Worm (Caenorhabditis elegans) whole organism, young adult: ENCODE data around the gene ketn-1.

ENCODE experiments used
- B0336.3 ChIP-seq: fragments of 200-800 bp; sonication (Bioruptor generic); IDR thresholded peaks from 2 replicates; pipeline ENCODE4 v1.3.6; 2022; ENCODE audit warnings: missing genetic modification characterization, missing compliant biosample characterization
- C17E4.6 ChIP-seq: fragments of 200-800 bp; sonication (Bioruptor generic); IDR thresholded peaks from 2 replicates; pipeline ENCODE4 v1.3.6; 2022; ENCODE audit warnings: missing genetic modification reagents, missing genetic modification characterization, missing compliant biosample characterization
- F23B12.7 ChIP-seq: sonication (generic microtip); optimal IDR thresholded peaks from 2 replicates; lab custom pipeline; 2017; ENCODE audit warnings: missing genetic modification characterization, mild to moderate bottlenecking, missing compliant biosample characterization, antibody characterized with exemption, moderate library complexity; ENCODE audit not compliant: insufficient read depth
- F55B11.4 ChIP-seq: sonication (generic microtip); optimal IDR thresholded peaks from 2 replicates; lab custom pipeline; 2016; ENCODE audit warnings: missing compliant biosample characterization, missing genetic modification characterization, borderline replicate concordance; ENCODE audit not compliant: insufficient read depth
- K12H6.12 ChIP-seq: fragments of 200-800 bp; sonication (Bioruptor generic); optimal IDR thresholded peaks from 2 replicates; lab custom pipeline; 2018; ENCODE audit warnings: mild to moderate bottlenecking, missing genetic modification characterization, missing compliant biosample characterization
- akir-1 ChIP-seq: fragments of 200-800 bp; sonication (Bioruptor generic); optimal IDR thresholded peaks from 2 replicates; lab custom pipeline; 2018; ENCODE audit warnings: mild to moderate bottlenecking, missing genetic modification characterization, moderate library complexity, missing compliant biosample characterization
- bed-1 ChIP-seq: fragments of 200-800 bp; sonication (Bioruptor generic); IDR thresholded peaks from 2 replicates; pipeline ENCODE4 v1.3.6; 2022; ENCODE audit warnings: missing genetic modification reagents, missing genetic modification characterization, missing compliant biosample characterization
- bed-2 ChIP-seq: fragments of 200-800 bp; sonication (Bioruptor generic); IDR thresholded peaks from 2 replicates; pipeline ENCODE4 v1.3.6; 2022; ENCODE audit warnings: missing genetic modification reagents, missing genetic modification characterization, missing compliant biosample characterization
- ccch-3 ChIP-seq: fragments of 200-800 bp; sonication (Bioruptor generic); optimal IDR thresholded peaks from 2 replicates; lab custom pipeline; 2018; ENCODE audit warnings: mild to moderate bottlenecking, missing genetic modification characterization, missing compliant biosample characterization
- cebp-2 ChIP-seq: fragments of 200-800 bp; sonication (Bioruptor generic); IDR thresholded peaks from 2 replicates; pipeline ENCODE4 v1.3.6; 2022; ENCODE audit warnings: missing genetic modification characterization, missing compliant biosample characterization
- die-1 ChIP-seq: sonication (generic microtip); optimal IDR thresholded peaks from 2 replicates; lab custom pipeline; 2016; ENCODE audit warnings: missing genotype, mild to moderate bottlenecking, missing genetic modification characterization, missing compliant biosample characterization
- egl-18 ChIP-seq: fragments of 200-800 bp; sonication (Bioruptor generic); IDR thresholded peaks from 2 replicates; pipeline ENCODE4 v1.3.6; 2022; ENCODE audit warnings: missing genetic modification reagents, missing genetic modification characterization, missing compliant biosample characterization
- egl-44 ChIP-seq: fragments of 200-800 bp; sonication (Bioruptor generic); IDR thresholded peaks from 2 replicates; pipeline ENCODE4 v1.3.6; 2022; ENCODE audit warnings: missing genetic modification reagents, missing genetic modification characterization, missing compliant biosample characterization
- ekl-4 ChIP-seq: fragments of 200-800 bp; sonication (Bioruptor generic); IDR thresholded peaks from 2 replicates; pipeline ENCODE4 v1.3.6; 2022; ENCODE audit warnings: missing genetic modification reagents, missing genetic modification characterization, missing compliant biosample characterization
- ets-4 ChIP-seq: fragments of 200-800 bp; sonication (Bioruptor generic); optimal IDR thresholded peaks from 2 replicates; lab custom pipeline; 2018; ENCODE audit warnings: mild to moderate bottlenecking, missing genetic modification characterization, missing compliant biosample characterization
- gei-17 ChIP-seq: fragments of 200-800 bp; sonication (Bioruptor generic); optimal IDR thresholded peaks from 2 replicates; lab custom pipeline; 2018; ENCODE audit warnings: mild to moderate bottlenecking, missing genetic modification characterization, missing compliant biosample characterization
- him-1 ChIP-seq: sonication (generic microtip); optimal IDR thresholded peaks from 2 replicates; lab custom pipeline; 2016; ENCODE audit warnings: missing genotype, missing genetic modification reagents, missing genetic modification characterization, missing compliant biosample characterization
- hmg-1.2 ChIP-seq: fragments of 200-800 bp; sonication (Bioruptor generic); IDR thresholded peaks from 2 replicates; pipeline ENCODE4 v1.3.6; 2022; ENCODE audit warnings: missing genetic modification reagents, missing genetic modification characterization, missing compliant biosample characterization
- hmg-20 ChIP-seq: fragments of 200-800 bp; sonication (Bioruptor generic); IDR thresholded peaks from 2 replicates; pipeline ENCODE4 v1.3.6; 2022; ENCODE audit warnings: missing genetic modification reagents, missing genetic modification characterization, missing compliant biosample characterization
- let-526 ChIP-seq: fragments of 200-800 bp; sonication (Bioruptor generic); IDR thresholded peaks from 2 replicates; pipeline ENCODE4 v1.3.6; 2022; ENCODE audit warnings: missing genetic modification reagents, missing genetic modification characterization, missing compliant biosample characterization
- lin-35 ChIP-seq, 3 experiments: fragments of 150-350 bp in 2 of 3; sonication (generic microtip) in 1 of 3; optimal IDR thresholded peaks; 2 replicates each; lab custom pipeline; 2014 to 2018; ENCODE audit warnings: missing biosample characterization in 3 of 3, missing genetic modification characterization in 3 of 3, missing genetic modification reagents in 3 of 3
- lin-40 ChIP-seq: sonication (generic microtip); optimal IDR thresholded peaks from 2 replicates; lab custom pipeline; 2016; ENCODE audit warnings: missing genetic modification characterization, mild to moderate bottlenecking, missing compliant biosample characterization, missing genotype, missing genetic modification reagents
- lir-1 ChIP-seq: fragments of 200-800 bp; sonication (Bioruptor generic); conservative IDR thresholded peaks from 2 replicates; pipeline ENCODE4 v1.3.6; 2022; ENCODE audit warnings: missing genetic modification reagents, missing genetic modification characterization, missing compliant biosample characterization
- lsl-1 ChIP-seq: fragments of 200-800 bp; sonication (Bioruptor generic); optimal IDR thresholded peaks from 2 replicates; lab custom pipeline; 2018; ENCODE audit warnings: mild to moderate bottlenecking, missing genetic modification characterization, moderate library complexity, missing compliant biosample characterization
- mcd-1 ChIP-seq: fragments of 200-800 bp; sonication (Bioruptor generic); IDR thresholded peaks from 2 replicates; pipeline ENCODE4 v1.3.6; 2022; ENCODE audit warnings: missing genetic modification reagents, missing genetic modification characterization, missing compliant biosample characterization
- mel-28 ChIP-seq: sonication (generic microtip); optimal IDR thresholded peaks from 2 replicates; lab custom pipeline; 2016; ENCODE audit warnings: borderline replicate concordance, mild to moderate bottlenecking, missing genetic modification characterization, missing compliant biosample characterization
- mes-4 ChIP-seq: sonication (generic microtip); optimal IDR thresholded peaks from 2 replicates; lab custom pipeline; 2016; ENCODE audit warnings: missing genotype, missing genetic modification characterization, missing compliant biosample characterization
- mxl-1 ChIP-seq: sonication (generic microtip); optimal IDR thresholded peaks from 2 replicates; lab custom pipeline; 2016; ENCODE audit warnings: missing genetic modification characterization, missing compliant biosample characterization
- nfya-1 ChIP-seq: sonication (generic microtip); optimal IDR thresholded peaks from 2 replicates; lab custom pipeline; 2017; ENCODE audit warnings: antibody characterized with exemption, missing compliant biosample characterization, missing genetic modification characterization, borderline replicate concordance; ENCODE audit not compliant: insufficient read depth
- nfyb-1 ChIP-seq: fragments of 200-800 bp; sonication (Bioruptor generic); IDR thresholded peaks from 2 replicates; pipeline ENCODE4 v1.3.6; 2022; ENCODE audit warnings: missing genetic modification reagents, missing genetic modification characterization, missing compliant biosample characterization
- nhr-27 ChIP-seq: fragments of 200-800 bp; sonication (Bioruptor generic); optimal IDR thresholded peaks from 2 replicates; lab custom pipeline; 2018; ENCODE audit warnings: mild to moderate bottlenecking, missing genetic modification characterization, moderate library complexity, missing compliant biosample characterization
- nhr-80 ChIP-seq: sonication (generic microtip); optimal IDR thresholded peaks from 2 replicates; lab custom pipeline; 2016; ENCODE audit warnings: missing genetic modification characterization, missing compliant biosample characterization
- pha-4 ChIP-seq: fragments of 150-350 bp; sonication (generic microtip); optimal IDR thresholded peaks from 2 replicates; lab custom pipeline; 2014; ENCODE audit warnings: missing biosample characterization, missing genetic modification reagents, missing genetic modification characterization
- somi-1 ChIP-seq: fragments of 200-800 bp; sonication (Bioruptor generic); optimal IDR thresholded peaks from 2 replicates; lab custom pipeline; 2018; ENCODE audit warnings: mild to moderate bottlenecking, missing genetic modification characterization, missing compliant biosample characterization
- tlf-1 ChIP-seq: fragments of 200-800 bp; sonication (Bioruptor generic); optimal IDR thresholded peaks from 2 replicates; lab custom pipeline; 2018; ENCODE audit warnings: mild to moderate bottlenecking, missing genetic modification characterization, missing compliant biosample characterization
- ztf-18 ChIP-seq: sonication (generic microtip); optimal IDR thresholded peaks from 2 replicates; lab custom pipeline; 2016; ENCODE audit warnings: missing genotype, mild to moderate bottlenecking, missing genetic modification characterization, missing compliant biosample characterization
- ztf-22 ChIP-seq: fragments of 200-800 bp; sonication (Bioruptor generic); optimal IDR thresholded peaks from 2 replicates; lab custom pipeline; 2018; ENCODE audit warnings: mild to moderate bottlenecking, missing genetic modification characterization, moderate library complexity, missing compliant biosample characterization
- ztf-25 ChIP-seq: fragments of 200-800 bp; sonication (Bioruptor generic); IDR thresholded peaks from 2 replicates; pipeline ENCODE4 v1.3.6; 2022; ENCODE audit warnings: missing genetic modification reagents, missing genetic modification characterization, missing compliant biosample characterization

ketn-1 gene

DNA sequence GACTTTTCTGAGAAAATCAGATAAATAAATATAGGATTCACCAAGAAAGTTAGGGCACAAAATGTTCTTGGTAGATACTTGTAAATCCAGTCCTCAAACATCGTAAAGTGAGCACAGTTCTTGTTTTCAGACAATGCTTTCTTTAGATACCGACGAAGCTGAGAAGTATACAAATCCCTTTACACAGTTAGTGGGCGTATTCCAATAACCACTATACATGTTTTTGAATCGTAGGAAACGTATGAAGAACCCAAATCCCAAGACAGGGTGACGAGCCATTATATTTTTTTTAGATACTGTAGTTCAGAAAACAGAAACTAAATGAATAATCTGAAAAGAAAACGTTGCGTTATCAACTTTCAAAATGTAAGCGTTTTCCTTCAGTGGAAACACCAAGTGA lies 38.1 kb upstream of the ketn-1 start, which contains the start of gene srj-44:
srj-44 (minus strand) TSS at position 101 of the 400 bp plus-strand sequence.
- TF ChIP-seq nhr-80 (tag; lab: Kevin White, UChicago) (no peak), B0336.3 (GFP tag; lab: Robert Waterston, UW) (no peak), cebp-2 (no peak), die-1 (tag; lab: Kevin White, UChicago) (no peak), mxl-1 (no peak), lir-1 (GFP tag; lab: Robert Waterston, UW) (no peak), ztf-18 (tag; lab: Kevin White, UChicago) (no peak), ekl-4 (GFP tag; lab: Robert Waterston, UW) (no peak), nhr-27 (tag; lab: Kevin White, UChicago) (no peak), F23B12.7 (tag; lab: Kevin White, UChicago) (no peak), him-1 (tag; lab: Kevin White, UChicago) (no peak), hmg-20 (GFP tag; lab: Robert Waterston, UW) (no peak), ztf-22 (GFP tag; lab: Kevin White, UChicago) (no peak), nfyb-1 (no peak), ets-4 (GFP tag; lab: Kevin White, UChicago) (no peak), mel-28 (tag; lab: Kevin White, UChicago) (no peak), gei-17 (no peak), hmg-1.2 (GFP tag; lab: Robert Waterston, UW) (no peak)

DNA sequence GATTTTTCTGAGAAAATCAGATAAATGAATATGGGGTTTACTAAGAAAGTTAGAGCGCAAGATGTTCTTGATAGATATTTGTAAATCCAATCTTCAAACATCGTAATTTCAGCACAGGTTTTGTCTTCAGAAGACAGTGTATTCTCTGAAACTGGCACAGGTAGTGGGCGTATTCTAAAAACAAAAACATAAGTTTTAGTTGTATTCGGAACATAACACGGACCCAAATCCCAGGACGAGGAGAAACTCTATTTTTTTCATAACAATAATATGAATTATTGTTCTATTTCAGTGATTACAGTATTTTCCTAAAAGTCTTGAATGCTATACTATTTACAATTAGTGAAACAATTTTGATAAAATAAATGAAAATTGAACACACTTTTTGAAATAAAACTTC lies 28.8 kb upstream of the ketn-1 start, which contains the start of gene srj-45:
srj-45 (minus strand) TSS at position 101 of the 400 bp plus-strand sequence.
- TF ChIP-seq K12H6.12 (tag; lab: Kevin White, UChicago) (no peak), egl-44 (no peak), pha-4 (tag; lab: Kevin White, UChicago) (no peak), F55B11.4 (no peak), egl-18 (GFP tag; lab: Robert Waterston, UW) (no peak), lin-35 (GFP tag; optimal IDR thresholded peaks at IDR 0.05; lab: Kevin White, UChicago) (no peak), ztf-25 (GFP tag; lab: Robert Waterston, UW) (no peak), tlf-1 (no peak), nhr-80 (tag; lab: Kevin White, UChicago) (no peak), nfya-1 (no peak)

DNA sequence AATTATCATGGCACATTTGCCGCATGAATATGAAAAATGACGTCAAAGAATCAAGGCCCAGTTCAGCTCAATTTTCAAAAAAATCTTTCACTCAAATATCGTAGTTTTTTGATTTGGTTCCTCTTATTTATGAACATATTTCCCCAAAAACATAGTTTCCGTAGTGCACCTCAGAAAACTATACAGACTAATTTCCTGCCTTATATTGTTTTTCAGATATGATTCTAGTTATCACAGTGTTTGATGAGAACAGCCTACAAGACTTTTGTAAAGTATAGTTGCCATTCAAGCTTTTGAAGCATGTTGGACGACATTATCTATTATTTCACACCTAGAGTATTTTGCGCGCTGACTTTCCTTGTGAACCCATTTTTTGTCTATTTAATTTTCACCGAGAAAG lies 25.0 kb upstream of the ketn-1 start, which contains the start of gene srj-50:
srj-50 (plus strand) TSS at position 301 of the 400 bp plus-strand sequence.
- TF ChIP-seq bed-1, result no peak
- TF ChIP-seq K12H6.12 (tag; lab: Kevin White, UChicago), result no peak
- no peak for TF ChIP-seq lsl-1 (GFP tag; lab: Kevin White, UChicago)
- TF ChIP-seq bed-2, result no peak
- TF ChIP-seq C17E4.6 (GFP tag; lab: Robert Waterston, UW), result no peak
- TF ChIP-seq lin-40 (tag; lab: Kevin White, UChicago), result no peak
- no peak for TF ChIP-seq ccch-3 (GFP tag; lab: Kevin White, UChicago)
- TF ChIP-seq somi-1 (GFP tag; lab: Kevin White, UChicago), result no peak
- TF ChIP-seq mes-4 (tag; lab: Kevin White, UChicago), result no peak
- TF ChIP-seq mcd-1 (GFP tag; lab: Robert Waterston, UW), result no peak
- no peak for TF ChIP-seq let-526 (GFP tag; lab: Robert Waterston, UW)
- TF ChIP-seq akir-1, result no peak
